Worm (Caenorhabditis elegans) whole organism, L4 larva: Measurements from ENCODE around the gene fubl-1.
A peak's percentile ranks its signal among the peaks of the same experiment; 100 is the strongest.

Source experiments
- F49E8.2 ChIP-seq: sonication (generic microtip); optimal IDR thresholded peaks from 2 replicates; lab custom pipeline; 2016; ENCODE audit warnings: missing compliant biosample characterization, mild to moderate bottlenecking, missing genetic modification characterization, borderline replicate concordance
- ama-1 ChIP-seq: fragments of 150-350 bp; optimal IDR thresholded peaks from 2 replicates; lab custom pipeline; 2014; ENCODE audit warnings: inconsistent platforms, mixed read lengths
- jun-1 ChIP-seq: fragments of 150-350 bp; optimal IDR thresholded peaks from 2 replicates; lab custom pipeline; 2014; ENCODE audit warnings: missing biosample characterization, missing genetic modification reagents, missing genetic modification characterization
- lin-13 ChIP-seq: fragments of 150-350 bp; optimal IDR thresholded peaks from 2 replicates; lab custom pipeline; 2014; ENCODE audit warnings: missing biosample characterization, missing genetic modification reagents, missing genetic modification characterization
- lin-39 ChIP-seq: fragments of 150-350 bp; optimal IDR thresholded peaks from 2 replicates; lab custom pipeline; 2014; ENCODE audit warnings: missing biosample characterization, missing genetic modification reagents, missing genetic modification characterization
- nhr-11 ChIP-seq: fragments of 150-350 bp; optimal IDR thresholded peaks from 2 replicates; lab custom pipeline; 2014; ENCODE audit warnings: missing biosample characterization, missing genetic modification characterization
- nhr-28 ChIP-seq: fragments of 150-350 bp; optimal IDR thresholded peaks from 2 replicates; lab custom pipeline; 2014; ENCODE audit warnings: missing biosample characterization, missing genetic modification characterization
- set-16 ChIP-seq: fragments of 200-800 bp; sonication (Bioruptor generic); IDR thresholded peaks from 2 replicates; pipeline ENCODE4 v1.3.6; 2022; ENCODE audit warnings: missing genetic modification reagents, missing genetic modification characterization, missing compliant biosample characterization
- unc-62 ChIP-seq, 3 experiments: fragments of 150-350 bp in 1 of 3; sonication (generic microtip); optimal IDR thresholded peaks in 2 of 3; peaks in 1 of 3; 1 replicate in 1 of 3; 2 replicates in 2 of 3; lab custom pipeline; 2014 to 2017; ENCODE audit warnings: missing biosample characterization in 3 of 3, missing genetic modification characterization in 3 of 3, missing genetic modification reagents in 3 of 3, missing genotype in 1 of 3

DNA sequence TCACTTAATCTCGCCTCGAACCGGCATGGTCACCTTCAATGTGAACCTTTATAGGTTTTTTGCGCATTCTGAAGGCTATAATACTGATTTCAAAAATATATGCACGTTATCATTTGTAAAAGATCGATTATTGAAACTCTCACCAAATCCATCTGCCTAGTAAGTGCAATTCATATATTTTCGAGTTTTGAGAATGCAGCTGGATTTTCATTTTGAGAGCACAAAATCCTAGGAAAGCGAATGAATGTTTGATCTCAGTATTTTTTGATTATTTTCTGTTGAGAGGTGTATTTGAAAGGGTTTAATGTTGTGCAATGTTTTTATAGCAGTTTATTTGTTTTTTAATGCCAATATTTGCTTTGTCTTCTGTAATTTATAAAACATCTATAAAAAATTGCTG, 37.4 kb upstream of the fubl-1 start:
- TF ChIP-seq lin-13, result no peak
- TF ChIP-seq set-16 (GFP tag; lab: Robert Waterston, UW), result no peak
- TF ChIP-seq lin-39 (tag; lab: Kevin White, UChicago), result no peak
- TF ChIP-seq nhr-28 (tag; lab: Kevin White, UChicago), result no peak
- no peak for TF ChIP-seq jun-1 (tag; lab: Kevin White, UChicago)
- TF ChIP-seq F49E8.2 (tag; lab: Kevin White, UChicago), result no peak
- TF ChIP-seq unc-62 (GFP tag; optimal IDR thresholded peaks at IDR 0.05 in 1 of 2; lab: Kevin White, UChicago), result peak in 1 of 2 experiments; percentile 36
- no peak for TF ChIP-seq unc-62 (tag; optimal IDR thresholded peaks at IDR 0.05; lab: Kevin White, UChicago)
- no peak for TF ChIP-seq ama-1 (lab: Kevin White, UChicago)
- TF ChIP-seq nhr-11 (tag; lab: Kevin White, UChicago), result no peak
